Fruit fly (Drosophila melanogaster) whole organism, embryonic: ENCODE measurements around the gene CG33331.

ENCODE experiments used
- Antp ChIP-seq: fragments of 200-800 bp; sonication (Bioruptor generic); optimal IDR thresholded peaks from 3 replicates; lab custom pipeline; 2016; ENCODE audit warnings: missing biosample characterization, missing genetic modification characterization
- Atf-2 ChIP-seq: fragments of 200-800 bp; sonication (Bioruptor generic); optimal IDR thresholded peaks from 2 replicates; lab custom pipeline; 2016; ENCODE audit warnings: missing biosample characterization, missing genetic modification characterization
- CG1024 ChIP-seq: fragments of 200-800 bp; sonication (Bioruptor generic); IDR thresholded peaks from 2 replicates; pipeline ENCODE4 v1.3.6; 2022; ENCODE audit warnings: missing biosample characterization, missing genetic modification characterization
- CG10959 ChIP-seq: fragments of 200-800 bp; sonication (Bioruptor generic); IDR thresholded peaks from 2 replicates; pipeline ENCODE4 v1.3.6; 2022; ENCODE audit warnings: missing biosample characterization, missing genetic modification characterization
- CG11560 ChIP-seq: fragments of 200-800 bp; sonication (Bioruptor generic); IDR thresholded peaks from 3 replicates; pipeline ENCODE4 v1.3.6; 2022; ENCODE audit warnings: missing biosample characterization, missing genetic modification characterization
- CG14965 ChIP-seq: fragments of 200-800 bp; sonication (Bioruptor generic); optimal IDR thresholded peaks from 2 replicates; lab custom pipeline; 2016; ENCODE audit warnings: missing biosample characterization, missing genetic modification characterization, borderline replicate concordance
- CG17359 ChIP-seq: fragments of 200-800 bp; sonication (Bioruptor generic); optimal IDR thresholded peaks from 3 replicates; lab custom pipeline; 2018; ENCODE audit warnings: missing biosample characterization, mild to moderate bottlenecking, missing genetic modification characterization, moderate library complexity
- CG18619 ChIP-seq: fragments of 200-800 bp; sonication (Bioruptor generic); optimal IDR thresholded peaks from 3 replicates; lab custom pipeline; 2017; ENCODE audit warnings: missing biosample characterization, mild to moderate bottlenecking, missing genetic modification characterization
- CG2875 ChIP-seq: fragments of 200-800 bp; sonication (Bioruptor generic); optimal IDR thresholded peaks from 2 replicates; lab custom pipeline; 2017; ENCODE audit warnings: missing biosample characterization, mild to moderate bottlenecking, missing genetic modification characterization, missing genetic modification reagents
- CG30403 ChIP-seq: fragments of 200-800 bp; sonication (Bioruptor generic); optimal IDR thresholded peaks from 3 replicates; lab custom pipeline; 2016; ENCODE audit warnings: missing biosample characterization, missing genetic modification characterization
- CG31388 ChIP-seq: fragments of 200-800 bp; sonication (Bioruptor generic); optimal IDR thresholded peaks from 2 replicates; lab custom pipeline; 2016; ENCODE audit warnings: missing biosample characterization, missing genetic modification characterization
- CG4328 ChIP-seq: fragments of 200-800 bp; sonication (Bioruptor generic); optimal IDR thresholded peaks from 3 replicates; lab custom pipeline; 2017; ENCODE audit warnings: missing biosample characterization, missing genetic modification reagents, missing genetic modification characterization
- CG4707 ChIP-seq: fragments of 200-800 bp; sonication (Bioruptor generic); optimal IDR thresholded peaks from 2 replicates; lab custom pipeline; 2018; ENCODE audit warnings: missing biosample characterization, mild to moderate bottlenecking, missing genetic modification characterization, moderate library complexity
- CG4730 ChIP-seq: fragments of 200-800 bp; sonication (Bioruptor generic); IDR thresholded peaks from 2 replicates; pipeline ENCODE4 v1.3.6; 2022; ENCODE audit warnings: missing biosample characterization, missing genetic modification characterization
- CG5953 ChIP-seq: fragments of 200-800 bp; sonication (Bioruptor generic); IDR thresholded peaks from 2 replicates; pipeline ENCODE4 v1.3.6; 2022; ENCODE audit warnings: missing biosample characterization, missing genetic modification characterization
- CG6791 ChIP-seq: fragments of 200-800 bp; sonication (Bioruptor generic); IDR thresholded peaks from 3 replicates; pipeline ENCODE4 v1.3.6; 2022; ENCODE audit warnings: missing biosample characterization, missing genetic modification characterization; ENCODE audit not compliant: partially characterized antibody
- CG7556 ChIP-seq: fragments of 200-800 bp; sonication (Bioruptor generic); optimal IDR thresholded peaks from 2 replicates; lab custom pipeline; 2017; ENCODE audit warnings: missing biosample characterization, mild to moderate bottlenecking, missing genetic modification characterization
- CG8089 ChIP-seq: fragments of 200-800 bp; sonication (Bioruptor generic); optimal IDR thresholded peaks from 3 replicates; lab custom pipeline; 2016; ENCODE audit warnings: missing biosample characterization, missing genetic modification characterization
- CTCF ChIP-seq: fragments of 200-800 bp; sonication (Bioruptor generic); optimal IDR thresholded peaks from 2 replicates; lab custom pipeline; 2017; ENCODE audit warnings: missing biosample characterization, mild to moderate bottlenecking, missing genetic modification characterization, moderate library complexity
- Dbx ChIP-seq: fragments of 200-800 bp; sonication (Bioruptor generic); IDR thresholded peaks from 3 replicates; pipeline ENCODE4 v1.3.6; 2022; ENCODE audit warnings: missing biosample characterization, missing genetic modification characterization
- Dref ChIP-seq: fragments of 200-800 bp; sonication (Bioruptor generic); IDR thresholded peaks from 2 replicates; pipeline ENCODE4 v1.3.6; 2022; ENCODE audit warnings: missing biosample characterization, missing genetic modification characterization
- H15 ChIP-seq: fragments of 200-800 bp; sonication (Bioruptor generic); IDR thresholded peaks from 3 replicates; pipeline ENCODE4 v1.3.6; 2022; ENCODE audit warnings: missing biosample characterization, missing genetic modification characterization
- H2.0 ChIP-seq: fragments of 200-800 bp; sonication (Bioruptor generic); IDR thresholded peaks from 2 replicates; pipeline ENCODE4 v1.3.6; 2022; ENCODE audit warnings: missing biosample characterization, missing genetic modification characterization
- HLH3B ChIP-seq: fragments of 200-800 bp; sonication (Bioruptor generic); IDR thresholded peaks from 2 replicates; pipeline ENCODE4 v1.3.6; 2022; ENCODE audit warnings: missing biosample characterization, missing genetic modification characterization
- HmgD ChIP-seq: fragments of 200-800 bp; sonication (Bioruptor generic); optimal IDR thresholded peaks from 3 replicates; lab custom pipeline; 2016; ENCODE audit warnings: missing biosample characterization, missing genetic modification characterization
- Jarid2 ChIP-seq: fragments of 200-800 bp; sonication (Bioruptor generic); optimal IDR thresholded peaks from 3 replicates; lab custom pipeline; 2017; ENCODE audit warnings: mild to moderate bottlenecking, missing biosample characterization, missing genetic modification reagents, missing genetic modification characterization
- Mrtf ChIP-seq: fragments of 200-800 bp; sonication (Bioruptor generic); IDR thresholded peaks from 3 replicates; pipeline ENCODE4 v1.3.6; 2022; ENCODE audit warnings: missing biosample characterization, missing genetic modification characterization
- Myb ChIP-seq: fragments of 200-800 bp; sonication (Bioruptor generic); optimal IDR thresholded peaks from 2 replicates; lab custom pipeline; 2016; ENCODE audit warnings: missing biosample characterization, missing genetic modification characterization
- Vsx1 ChIP-seq: fragments of 200-800 bp; sonication (Bioruptor generic); optimal IDR thresholded peaks from 2 replicates; lab custom pipeline; 2017; ENCODE audit warnings: missing biosample characterization, mild to moderate bottlenecking, missing genetic modification characterization, missing genetic modification reagents
- Xbp1 ChIP-seq: fragments of 200-800 bp; sonication (Bioruptor generic); optimal IDR thresholded peaks from 3 replicates; lab custom pipeline; 2016; ENCODE audit warnings: missing biosample characterization, mild to moderate bottlenecking, missing genetic modification characterization
- bcd ChIP-seq: fragments of 200-800 bp; sonication (Bioruptor generic); optimal IDR thresholded peaks from 2 replicates; lab custom pipeline; 2017; ENCODE audit warnings: missing biosample characterization, mild to moderate bottlenecking, missing genetic modification characterization
- bigmax ChIP-seq: fragments of 200-800 bp; sonication (Bioruptor generic); optimal IDR thresholded peaks from 2 replicates; lab custom pipeline; 2018; ENCODE audit warnings: missing biosample characterization, mild to moderate bottlenecking, missing genetic modification characterization
- crp ChIP-seq, 2 experiments: fragments of 200-800 bp; sonication (Bioruptor generic); optimal IDR thresholded peaks; 2 replicates in 1 of 2; 3 replicates in 1 of 2; lab custom pipeline; 2017; ENCODE audit warnings: missing biosample characterization in 2 of 2, missing genetic modification characterization in 2 of 2, mild to moderate bottlenecking in 1 of 2, moderate library complexity in 1 of 2
- gcm ChIP-seq: fragments of 200-800 bp; sonication (Bioruptor generic); optimal IDR thresholded peaks from 2 replicates; lab custom pipeline; 2019; ENCODE audit warnings: missing biosample characterization, mild to moderate bottlenecking, missing genetic modification characterization, moderate library complexity
- gem ChIP-seq: fragments of 200-800 bp; sonication (Bioruptor generic); optimal IDR thresholded peaks from 2 replicates; lab custom pipeline; 2019; ENCODE audit warnings: missing biosample characterization, mild to moderate bottlenecking, missing genetic modification characterization, moderate library complexity
- her ChIP-seq: fragments of 200-800 bp; sonication (Bioruptor generic); optimal IDR thresholded peaks from 2 replicates; lab custom pipeline; 2016; ENCODE audit warnings: missing biosample characterization, missing genetic modification characterization
- ind ChIP-seq: fragments of 200-800 bp; sonication (Bioruptor generic); optimal IDR thresholded peaks from 3 replicates; lab custom pipeline; 2016; ENCODE audit warnings: missing biosample characterization, missing genetic modification characterization
- kay ChIP-seq: fragments of 200-800 bp; sonication (Bioruptor generic); optimal IDR thresholded peaks from 2 replicates; lab custom pipeline; 2016; ENCODE audit warnings: missing biosample characterization, missing genetic modification characterization
- lbe ChIP-seq: fragments of 200-800 bp; sonication (Bioruptor generic); optimal IDR thresholded peaks from 2 replicates; lab custom pipeline; 2016; ENCODE audit warnings: missing biosample characterization, mild to moderate bottlenecking, missing genetic modification characterization
- lov ChIP-seq, 2 experiments: fragments of 200-800 bp in 1 of 2; fragments of >200 bp in 1 of 2; sonication (Bioruptor generic) in 1 of 2; IDR thresholded peaks in 1 of 2; optimal IDR thresholded peaks in 1 of 2; 2 replicates in 1 of 2; 3 replicates in 1 of 2; pipeline versions ENCODE4 v1.3.6 to Lab custom; 2017 to 2022; ENCODE audit warnings: missing biosample characterization in 1 of 2, missing genetic modification characterization in 1 of 2
- mirr ChIP-seq: fragments of 200-800 bp; sonication (Bioruptor generic); optimal IDR thresholded peaks from 3 replicates; lab custom pipeline; 2018; ENCODE audit warnings: missing biosample characterization, mild to moderate bottlenecking, missing genetic modification characterization
- nau ChIP-seq: fragments of 200-800 bp; sonication (Bioruptor generic); optimal IDR thresholded peaks from 3 replicates; lab custom pipeline; 2017; ENCODE audit warnings: missing biosample characterization, mild to moderate bottlenecking, missing genetic modification characterization, missing genetic modification reagents
- pb ChIP-seq: fragments of 200-800 bp; sonication (Bioruptor generic); optimal IDR thresholded peaks from 3 replicates; lab custom pipeline; 2016; ENCODE audit warnings: missing biosample characterization, missing genetic modification characterization
- pfk ChIP-seq: fragments of 200-800 bp; sonication (Bioruptor generic); optimal IDR thresholded peaks from 2 replicates; lab custom pipeline; 2018; ENCODE audit warnings: missing biosample characterization, mild to moderate bottlenecking, missing genetic modification characterization, moderate library complexity
- psq ChIP-seq: fragments of 200-800 bp; sonication (Bioruptor generic); optimal IDR thresholded peaks from 2 replicates; lab custom pipeline; 2017; ENCODE audit warnings: missing biosample characterization, missing genetic modification characterization
- pzg ChIP-seq: fragments of 200-800 bp; sonication (Bioruptor generic); optimal IDR thresholded peaks from 3 replicates; lab custom pipeline; 2018; ENCODE audit warnings: missing biosample characterization, mild to moderate bottlenecking, missing genetic modification characterization, moderate library complexity
- run ChIP-seq: fragments of 200-800 bp; sonication (Bioruptor generic); optimal IDR thresholded peaks from 3 replicates; lab custom pipeline; 2018; ENCODE audit warnings: missing biosample characterization, mild to moderate bottlenecking, missing genetic modification characterization
- slou ChIP-seq: fragments of 200-800 bp; sonication (Bioruptor generic); optimal IDR thresholded peaks from 3 replicates; lab custom pipeline; 2016; ENCODE audit warnings: missing biosample characterization, missing genetic modification characterization
- sug ChIP-seq: fragments of 200-800 bp; optimal IDR thresholded peaks from 2 replicates; lab custom pipeline; 2019; ENCODE audit warnings: missing biosample characterization, mild to moderate bottlenecking, missing genetic modification characterization, moderate library complexity
- trem ChIP-seq: fragments of 200-800 bp; optimal IDR thresholded peaks from 3 replicates; lab custom pipeline; 2019; ENCODE audit warnings: missing biosample characterization, mild to moderate bottlenecking, missing genetic modification characterization, moderate library complexity
- trh ChIP-seq: fragments of 200-800 bp; sonication (Bioruptor generic); optimal IDR thresholded peaks from 2 replicates; lab custom pipeline; 2016; ENCODE audit warnings: missing biosample characterization, missing genetic modification characterization

Gene CG33331

DNA sequence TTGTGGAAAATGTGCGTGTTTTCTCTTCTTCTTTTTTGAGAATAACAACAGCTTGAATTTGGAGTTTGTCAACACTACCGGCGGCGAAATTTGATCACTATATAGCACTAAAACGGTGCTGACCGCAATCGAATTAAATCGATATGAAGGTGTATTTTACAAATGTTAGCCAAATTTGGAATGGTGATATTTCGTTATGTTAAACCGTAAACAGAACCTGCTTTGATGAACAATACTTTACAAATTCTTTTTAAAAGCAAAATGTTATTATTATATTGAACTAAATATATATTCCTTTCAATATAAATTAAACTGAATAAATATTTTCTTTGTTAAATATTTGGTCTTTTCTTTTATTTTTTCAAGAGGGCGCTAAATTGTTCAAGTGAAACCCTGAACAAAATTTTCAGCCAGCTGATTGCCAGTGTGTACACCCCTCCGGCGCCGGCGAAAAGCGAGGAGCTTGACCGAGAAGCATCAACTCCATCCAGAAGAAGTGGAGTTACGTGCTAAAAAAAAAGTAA, at the start of gene CG33331, which contains the start of the genes Rrp6 and CG33332 (continued):
- TF ChIP-seq Xbp1 (GFP tag; lab: Kevin White, UChicago) (peak; percentile 78), CG30403 (peak; percentile 86), bigmax (GFP tag; lab: Kevin White, UChicago) (no peak), Dbx (peak; percentile 68), bcd (GFP tag; lab: Kevin White, UChicago) (peak; percentile 67), H2.0 (GFP tag; lab: Robert Waterston, UW) (peak; percentile 45), CG2875 (GFP tag; lab: Kevin White, UChicago) (peak; percentile 5), pfk (GFP tag; lab: Kevin White, UChicago) (peak; percentile 22), slou (peak; percentile 60), Vsx1 (GFP tag; lab: Kevin White, UChicago) (no peak), CG4730 (no peak), trh (GFP tag; lab: Kevin White, UChicago) (peak; percentile 23), Antp (GFP tag; lab: Kevin White, UChicago) (peak; percentile 60), Mrtf (GFP tag; lab: Robert Waterston, UW) (no peak), nau (GFP tag; lab: Kevin White, UChicago) (no peak), sug (tag; lab: Kevin White, UChicago) (peak; percentile 80), ind (GFP tag; lab: Kevin White, UChicago) (peak; percentile 83), Dref (GFP tag; lab: Robert Waterston, UW) (peak; percentile 57), kay (GFP tag; lab: Kevin White, UChicago) (no peak), pzg (GFP tag; lab: Kevin White, UChicago) (peak; percentile 70), Jarid2 (GFP tag; lab: Kevin White, UChicago) (no peak), CG8089 (GFP tag; lab: Kevin White, UChicago) (no peak), mirr (peak; percentile 20), lov (optimal IDR thresholded peaks at IDR 0.05; lab: Kevin White, UChicago) (no peak), lov (GFP tag; IDR thresholded peaks at IDR 0.05; lab: Robert Waterston, UW) (no peak), her (GFP tag; lab: Kevin White, UChicago) (peak; percentile 33), CG31388 (GFP tag; lab: Kevin White, UChicago) (peak; percentile 27), CG14965 (GFP tag; lab: Kevin White, UChicago) (no peak), pb (GFP tag; lab: Kevin White, UChicago) (no peak), Atf-2 (GFP tag; lab: Kevin White, UChicago) (peak; percentile 35), gcm (GFP tag; lab: Kevin White, UChicago) (no peak), HmgD (GFP tag; lab: Kevin White, UChicago) (no peak), trem (tag; lab: Kevin White, UChicago) (peak; percentile 67), CG1024 (GFP tag; lab: Robert Waterston, UW) (no peak), CG4328 (GFP tag; lab: Kevin White, UChicago) (peak; percentile 64), HLH3B (GFP tag; lab: Robert Waterston, UW) (peak; percentile 40; the same call in 1 of the 2 replicates), run (tag; lab: Kevin White, UChicago) (peak; percentile 42), CG5953 (no peak), CG11560 (tag; lab: Robert Waterston, UW) (no peak; the same call in 2 of the 3 replicates), H15 (peak; percentile 5; the same call in 1 of the 3 replicates), gem (tag; lab: Kevin White, UChicago) (peak; percentile 80), Myb (GFP tag; lab: Kevin White, UChicago) (peak; percentile 43), crp (GFP tag; optimal IDR thresholded peaks at IDR 0.05; lab: Kevin White, UChicago) (peak; percentile 45 to 92), CG6791 (GFP tag; lab: Robert Waterston, UW) (peak; percentile 71), CG7556 (GFP tag; lab: Kevin White, UChicago) (peak; percentile 68), lbe (GFP tag; lab: Kevin White, UChicago) (no peak), CG4707 (GFP tag; lab: Kevin White, UChicago) (no peak), CG10959 (GFP tag; lab: Robert Waterston, UW) (no peak), CTCF (GFP tag; lab: Kevin White, UChicago) (peak; percentile 57), CG18619 (peak; percentile 74), psq (peak; percentile 10), CG17359 (tag; lab: Kevin White, UChicago) (peak; percentile 68)
